Fruit fly (Drosophila melanogaster): Measurements from ENCODE around the gene vls.
A peak's percentile ranks its signal among the peaks of the same experiment; 100 is the strongest.

Gene vls

dm6 chr2L:20016448-20016847 is 49.0 kb downstream of the vls start (continued):
- TF ChIP-seq bab2 (GFP tag; optimal IDR thresholded peaks at IDR 0.05) (no peak), crol (GFP tag; IDR thresholded peaks at IDR 0.05) (no peak), gro (GFP tag; optimal IDR thresholded peaks at IDR 0.05) (no peak), CG17829 (tag; optimal IDR thresholded peaks at IDR 0.05) (no peak), CG14667 (GFP tag; IDR thresholded peaks at IDR 0.05) (no peak), CG4707 (GFP tag; optimal IDR thresholded peaks at IDR 0.05) (peak; percentile 22), CG4404 (GFP tag; IDR thresholded peaks at IDR 0.05) (no peak), dysf (GFP tag; IDR thresholded peaks at IDR 0.05) (no peak), ap (GFP tag; IDR thresholded peaks at IDR 0.05) (no peak), Doc2 (GFP tag; IDR thresholded peaks at IDR 0.05) (no peak), CG3838 (GFP tag; optimal IDR thresholded peaks at IDR 0.05) (no peak), CG10431 (GFP tag; optimal IDR thresholded peaks at IDR 0.05) (peak; percentile 15), CG32772 (GFP tag; IDR thresholded peaks at IDR 0.05) (no peak), BtbVII (GFP tag; optimal IDR thresholded peaks at IDR 0.05) (peak; percentile 19), CG6813 (GFP tag; optimal IDR thresholded peaks at IDR 0.05) (peak; percentile 1), NK7.1 (GFP tag; optimal IDR thresholded peaks at IDR 0.05) (no peak), seq (GFP tag; IDR thresholded peaks at IDR 0.05) (no peak), hbn (GFP tag; IDR thresholded peaks at IDR 0.05; ENCODE audit: partially characterized antibody) (no peak), CG6791 (GFP tag; IDR thresholded peaks at IDR 0.05; ENCODE audit: partially characterized antibody) (no peak), hth (optimal IDR thresholded peaks at IDR 0.05) (no peak), CG8924 (tag; optimal IDR thresholded peaks at IDR 0.05) (no peak), Atf6 (GFP tag; IDR thresholded peaks at IDR 0.05) (no peak), twi (tag; optimal IDR thresholded peaks at IDR 0.05) (no peak), CG4820 (GFP tag; optimal IDR thresholded peaks at IDR 0.05) (no peak), B-H1 (GFP tag; IDR thresholded peaks at IDR 0.05) (no peak; the same call in 2 of the 3 replicates)

Measured in whole organism, embryonic.